Worm (Caenorhabditis elegans) whole organism, L4 larva: ENCODE data around the gene mask-1.

Source experiments
- D1046.2 ChIP-seq: fragments of 200-800 bp; sonication (Bioruptor generic); IDR thresholded peaks from 2 replicates; pipeline ENCODE4 v1.3.6; 2022; ENCODE audit warnings: missing genetic modification characterization, missing compliant biosample characterization
- F49E8.2 ChIP-seq: sonication (generic microtip); optimal IDR thresholded peaks from 2 replicates; lab custom pipeline; 2016; ENCODE audit warnings: missing compliant biosample characterization, mild to moderate bottlenecking, missing genetic modification characterization, borderline replicate concordance
- T26A8.4 ChIP-seq: fragments of 200-800 bp; sonication (Bioruptor generic); IDR thresholded peaks from 2 replicates; pipeline ENCODE4 v1.3.6; 2022; ENCODE audit warnings: missing genetic modification characterization, missing compliant biosample characterization
- Y75B8A.6 ChIP-seq: fragments of 200-800 bp; sonication (Bioruptor generic); IDR thresholded peaks from 2 replicates; pipeline ENCODE4 v1.3.6; 2022; ENCODE audit warnings: missing genetic modification reagents, missing genetic modification characterization, missing compliant biosample characterization
- aha-1 ChIP-seq: fragments of 150-350 bp; peaks from one replicate; lab custom pipeline; 2014; ENCODE audit warnings: missing biosample characterization, missing genetic modification characterization
- aly-2 ChIP-seq: sonication (generic microtip); optimal IDR thresholded peaks from 2 replicates; lab custom pipeline; 2018; ENCODE audit warnings: missing biosample characterization, missing genetic modification characterization
- ama-1 ChIP-seq: fragments of 150-350 bp; optimal IDR thresholded peaks from 2 replicates; lab custom pipeline; 2014; ENCODE audit warnings: inconsistent platforms, mixed read lengths
- ceh-28 ChIP-seq: fragments of 150-350 bp; optimal IDR thresholded peaks from 2 replicates; lab custom pipeline; 2014; ENCODE audit warnings: missing biosample characterization, missing genetic modification reagents, missing genetic modification characterization
- ceh-44 ChIP-seq: fragments of 200-800 bp; sonication (Bioruptor generic); IDR thresholded peaks from 2 replicates; pipeline ENCODE4 v1.3.6; 2022; ENCODE audit warnings: missing genetic modification reagents, missing genetic modification characterization, missing compliant biosample characterization
- cey-2 ChIP-seq: sonication (generic microtip); optimal IDR thresholded peaks from 3 replicates; lab custom pipeline; 2017; ENCODE audit warnings: missing genetic modification characterization, mild to moderate bottlenecking, missing compliant biosample characterization, antibody characterized with exemption, borderline replicate concordance; ENCODE audit not compliant: insufficient read depth
- ctbp-1 ChIP-seq: fragments of 200-800 bp; sonication (Bioruptor generic); IDR thresholded peaks from 2 replicates; pipeline ENCODE4 v1.3.6; 2022; ENCODE audit warnings: missing genetic modification reagents, missing genetic modification characterization, missing compliant biosample characterization
- daf-12 ChIP-seq: fragments of 150-350 bp; optimal IDR thresholded peaks from 2 replicates; lab custom pipeline; 2014; ENCODE audit warnings: missing biosample characterization, missing genetic modification reagents, missing genetic modification characterization
- daf-16 ChIP-seq, 3 experiments: sonication (generic microtip); optimal IDR thresholded peaks; 2 replicates each; lab custom pipeline; 2016 to 2017; ENCODE audit warnings: missing genetic modification characterization in 3 of 3, missing genetic modification reagents in 3 of 3, mild to moderate bottlenecking in 2 of 3, missing compliant biosample characterization in 2 of 3, missing biosample characterization in 1 of 3, moderate library complexity in 1 of 3
- daf-19 ChIP-seq: fragments of 200-800 bp; sonication (Bioruptor generic); conservative IDR thresholded peaks from 2 replicates; pipeline ENCODE4 v1.3.6; 2022; ENCODE audit warnings: missing genetic modification characterization, missing compliant biosample characterization
- dmd-6 ChIP-seq: fragments of 200-800 bp; sonication (Bioruptor generic); IDR thresholded peaks from 2 replicates; pipeline ENCODE4 v1.3.6; 2022; ENCODE audit warnings: missing genetic modification reagents, missing genetic modification characterization, missing compliant biosample characterization
- dmd-9 ChIP-seq: fragments of 200-800 bp; sonication (Bioruptor generic); IDR thresholded peaks from 2 replicates; pipeline ENCODE4 v1.3.6; 2022; ENCODE audit warnings: missing genetic modification reagents, missing genetic modification characterization, missing compliant biosample characterization
- fkh-10 ChIP-seq: fragments of 150-350 bp; optimal IDR thresholded peaks from 2 replicates; lab custom pipeline; 2014; ENCODE audit warnings: missing biosample characterization, missing genetic modification reagents, missing genetic modification characterization
- gei-8 ChIP-seq: fragments of 200-800 bp; sonication (Bioruptor generic); optimal IDR thresholded peaks from 2 replicates; lab custom pipeline; 2018; ENCODE audit warnings: mild to moderate bottlenecking, missing genetic modification characterization, missing compliant biosample characterization
- hif-1 ChIP-seq, 2 experiments: sonication (generic microtip); optimal IDR thresholded peaks; 2 replicates each; lab custom pipeline; 2016 to 2017; ENCODE audit warnings: missing compliant biosample characterization in 2 of 2, missing genetic modification characterization in 2 of 2, missing genetic modification reagents in 2 of 2, missing genotype in 2 of 2, mild to moderate bottlenecking in 1 of 2
- hlh-11 ChIP-seq: fragments of 200-800 bp; sonication (Bioruptor generic); optimal IDR thresholded peaks from 2 replicates; lab custom pipeline; 2018; ENCODE audit warnings: mild to moderate bottlenecking, missing genetic modification characterization, missing compliant biosample characterization
- hlh-30 ChIP-seq: sonication (generic microtip); optimal IDR thresholded peaks from 2 replicates; lab custom pipeline; 2017; ENCODE audit warnings: antibody characterized with exemption, mild to moderate bottlenecking, missing genetic modification characterization, missing compliant biosample characterization; ENCODE audit not compliant: insufficient read depth
- hmg-1.1 ChIP-seq: fragments of 200-800 bp; sonication (Bioruptor generic); IDR thresholded peaks from 2 replicates; pipeline ENCODE4 v1.3.6; 2022; ENCODE audit warnings: missing genetic modification reagents, missing genetic modification characterization, missing compliant biosample characterization
- jun-1 ChIP-seq: fragments of 150-350 bp; optimal IDR thresholded peaks from 2 replicates; lab custom pipeline; 2014; ENCODE audit warnings: missing biosample characterization, missing genetic modification reagents, missing genetic modification characterization
- lin-1 ChIP-seq: fragments of 200-800 bp; sonication (Bioruptor generic); IDR thresholded peaks from 2 replicates; pipeline ENCODE4 v1.3.6; 2022; ENCODE audit warnings: missing genetic modification reagents, missing genetic modification characterization, missing compliant biosample characterization
- lin-13 ChIP-seq: fragments of 150-350 bp; optimal IDR thresholded peaks from 2 replicates; lab custom pipeline; 2014; ENCODE audit warnings: missing biosample characterization, missing genetic modification reagents, missing genetic modification characterization
- lin-15B ChIP-seq: fragments of 150-350 bp; sonication (generic microtip); optimal IDR thresholded peaks from 3 replicates; lab custom pipeline; 2014; ENCODE audit warnings: missing biosample characterization, missing genetic modification characterization
- lsy-2 ChIP-seq, 2 experiments: fragments of 150-350 bp in 1 of 2; sonication (generic microtip) in 1 of 2; optimal IDR thresholded peaks; 2 replicates each; lab custom pipeline; 2014 to 2017; ENCODE audit warnings: missing biosample characterization in 2 of 2, missing genetic modification characterization in 2 of 2
- madf-5 ChIP-seq, 2 experiments: fragments of 200-800 bp; sonication (Bioruptor generic); IDR thresholded peaks; 2 replicates each; pipeline ENCODE4 v1.3.6; 2022; ENCODE audit warnings: missing compliant biosample characterization in 2 of 2, missing genetic modification characterization in 2 of 2
- madf-9 ChIP-seq: fragments of 200-800 bp; sonication (Bioruptor generic); conservative IDR thresholded peaks from 2 replicates; pipeline ENCODE4 v1.3.6; 2022; ENCODE audit warnings: missing genetic modification reagents, missing genetic modification characterization, missing compliant biosample characterization
- mep-1 ChIP-seq: fragments of 150-350 bp; sonication (generic microtip); optimal IDR thresholded peaks from 3 replicates; lab custom pipeline; 2014; ENCODE audit warnings: missing biosample characterization, missing genetic modification characterization
- pha-4 ChIP-seq, 2 experiments: fragments of 150-350 bp in 1 of 2; fragments of 200-800 bp in 1 of 2; sonication (Bioruptor generic) in 1 of 2; IDR thresholded peaks in 1 of 2; optimal IDR thresholded peaks in 1 of 2; 2 replicates each; pipeline versions ENCODE4 v1.3.6 to Lab custom; 2014 to 2022; ENCODE audit warnings: missing genetic modification characterization in 2 of 2, missing genetic modification reagents in 2 of 2, missing biosample characterization in 1 of 2, missing compliant biosample characterization in 1 of 2
- pqm-1 ChIP-seq: sonication (generic microtip); optimal IDR thresholded peaks from 2 replicates; lab custom pipeline; 2017; ENCODE audit warnings: missing biosample characterization, missing genetic modification characterization
- rbr-2 ChIP-seq: sonication (generic microtip); optimal IDR thresholded peaks from 2 replicates; lab custom pipeline; 2016; ENCODE audit warnings: missing genotype, missing genetic modification characterization, missing compliant biosample characterization
- saeg-2 ChIP-seq: fragments of 200-800 bp; sonication (Bioruptor generic); IDR thresholded peaks from 2 replicates; pipeline ENCODE4 v1.3.6; 2022; ENCODE audit warnings: missing genetic modification reagents, missing genetic modification characterization, missing compliant biosample characterization
- sdz-12 ChIP-seq: fragments of 200-800 bp; sonication (Bioruptor generic); optimal IDR thresholded peaks from 2 replicates; lab custom pipeline; 2018; ENCODE audit warnings: mild to moderate bottlenecking, missing genetic modification characterization, missing compliant biosample characterization
- set-16 ChIP-seq: fragments of 200-800 bp; sonication (Bioruptor generic); IDR thresholded peaks from 2 replicates; pipeline ENCODE4 v1.3.6; 2022; ENCODE audit warnings: missing genetic modification reagents, missing genetic modification characterization, missing compliant biosample characterization
- spr-1 ChIP-seq: sonication (generic microtip); optimal IDR thresholded peaks from 2 replicates; lab custom pipeline; 2016; ENCODE audit warnings: mild to moderate bottlenecking, missing genetic modification characterization, missing compliant biosample characterization
- spr-3 ChIP-seq: fragments of 200-800 bp; sonication (Bioruptor generic); optimal IDR thresholded peaks from 2 replicates; lab custom pipeline; 2018; ENCODE audit warnings: mild to moderate bottlenecking, missing genetic modification characterization, missing compliant biosample characterization
- tra-1 ChIP-seq: fragments of 200-800 bp; sonication (Bioruptor generic); IDR thresholded peaks from 2 replicates; pipeline ENCODE4 v1.3.6; 2022; ENCODE audit warnings: missing genetic modification reagents, missing genetic modification characterization, missing compliant biosample characterization
- zip-11 ChIP-seq: fragments of 200-800 bp; sonication (Bioruptor generic); IDR thresholded peaks from 2 replicates; pipeline ENCODE4 v1.3.6; 2022; ENCODE audit warnings: missing genetic modification characterization, missing compliant biosample characterization
- ztf-7 ChIP-seq: fragments of 150-350 bp; optimal IDR thresholded peaks from 2 replicates; lab custom pipeline; 2014; ENCODE audit warnings: missing biosample characterization, missing genetic modification characterization

Gene mask-1

DNA sequence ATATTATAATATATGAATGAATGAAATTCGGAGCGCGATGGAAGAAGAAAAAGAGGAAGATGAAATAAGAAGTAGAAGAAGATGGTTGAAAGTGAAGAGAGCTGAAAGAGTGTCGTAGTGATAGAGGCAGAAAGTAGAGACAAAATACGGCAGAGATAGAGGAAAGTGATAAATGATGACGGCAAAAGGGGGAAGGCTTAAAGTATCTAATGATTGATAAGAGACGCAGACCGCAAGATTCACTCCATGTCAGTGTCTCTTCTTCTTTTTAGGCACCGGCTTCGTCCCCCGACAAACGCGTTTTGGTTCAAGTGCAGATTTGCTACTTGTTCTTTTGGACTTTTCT is 32.4 kb upstream of the mask-1 start (continued):
- TF ChIP-seq ceh-44 (GFP tag; lab: Robert Waterston, UW) (no peak), saeg-2 (0 out of 2 replicates have a peak, but pooled peaks have one; percentile 28), tra-1 (GFP tag; lab: Robert Waterston, UW) (peak; percentile 47; the same call in 1 of the 2 replicates), spr-1 (tag; lab: Kevin White, UChicago) (no peak), pqm-1 (tag; lab: Kevin White, UChicago) (peak; percentile 90), aly-2 (no peak), zip-11 (GFP tag; lab: Robert Waterston, UW) (no peak), dmd-6 (peak; percentile 79), hlh-30 (tag; lab: Kevin White, UChicago) (peak; percentile 60), lin-1 (GFP tag; lab: Robert Waterston, UW) (0 out of 2 replicates have a peak, but pooled peaks have one; percentile 46), ztf-7 (tag; lab: Kevin White, UChicago) (no peak), lsy-2 (tag; optimal IDR thresholded peaks at IDR 0.05; lab: Kevin White, UChicago) (peak; percentile 18 to 51), lin-15B (tag; lab: Kevin White, UChicago) (no peak), daf-16 (GFP tag; optimal IDR thresholded peaks at IDR 0.05; lab: Kevin White, UChicago) (no peak), daf-16 (tag; optimal IDR thresholded peaks at IDR 0.05; lab: Kevin White, UChicago) (peak; percentile 52)

DNA sequence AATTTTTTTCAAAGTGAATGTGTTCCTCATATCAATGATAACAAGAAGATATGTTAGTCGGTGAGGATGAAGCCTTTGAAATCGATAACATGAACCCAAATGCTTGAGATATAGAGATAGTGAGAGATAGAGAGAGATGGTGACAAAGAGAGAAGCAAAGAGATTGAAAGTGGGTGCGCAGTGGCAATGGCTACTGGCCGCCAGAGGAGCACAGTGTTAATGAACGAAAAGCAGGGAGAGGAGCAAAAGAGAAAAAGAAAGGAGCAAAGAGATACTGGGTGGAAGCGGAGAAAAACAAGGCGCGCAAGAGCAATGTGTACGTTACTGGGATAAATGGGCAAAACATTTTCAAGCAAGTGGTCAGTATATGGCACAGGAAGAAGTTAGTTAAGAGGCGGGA is 30.1 kb upstream of the mask-1 start:
- TF ChIP-seq lsy-2 (tag; optimal IDR thresholded peaks at IDR 0.05; lab: Kevin White, UChicago): peak in 1 of 2 experiments; percentile 24
- TF ChIP-seq madf-9 (GFP tag; lab: Robert Waterston, UW): no peak
- peak; percentile 55 for TF ChIP-seq hmg-1.1 (GFP tag; lab: Robert Waterston, UW)
- 0 out of 2 replicates have a peak, but pooled peaks have one; percentile 61 for TF ChIP-seq ctbp-1 (GFP tag; lab: Robert Waterston, UW)
- TF ChIP-seq ceh-28 (tag; lab: Kevin White, UChicago): peak; percentile 15
- TF ChIP-seq rbr-2 (tag; lab: Kevin White, UChicago): peak; percentile 55
- TF ChIP-seq lin-15B (tag; lab: Kevin White, UChicago): no peak
- TF ChIP-seq hlh-11: peak; percentile 15
- TF ChIP-seq Y75B8A.6: no peak
- peak; percentile 13; the same call in 1 of the 2 replicates for TF ChIP-seq set-16 (GFP tag; lab: Robert Waterston, UW)
- TF ChIP-seq spr-1 (tag; lab: Kevin White, UChicago): no peak
- no peak for TF ChIP-seq aly-2
- no peak for TF ChIP-seq zip-11 (GFP tag; lab: Robert Waterston, UW)
- peak; percentile 29 for TF ChIP-seq aha-1
- no peak for TF ChIP-seq jun-1 (tag; lab: Kevin White, UChicago)
- TF ChIP-seq fkh-10 (GFP tag; lab: Kevin White, UChicago): peak; percentile 39
- peak in 1 of 2 experiments; percentile 24 for TF ChIP-seq daf-16 (GFP tag; optimal IDR thresholded peaks at IDR 0.05; lab: Kevin White, UChicago)
- TF ChIP-seq daf-16 (tag; optimal IDR thresholded peaks at IDR 0.05; lab: Kevin White, UChicago): no peak
- TF ChIP-seq spr-3 (GFP tag; lab: Kevin White, UChicago): no peak
- TF ChIP-seq mep-1 (tag; lab: Kevin White, UChicago): peak; percentile 47

DNA sequence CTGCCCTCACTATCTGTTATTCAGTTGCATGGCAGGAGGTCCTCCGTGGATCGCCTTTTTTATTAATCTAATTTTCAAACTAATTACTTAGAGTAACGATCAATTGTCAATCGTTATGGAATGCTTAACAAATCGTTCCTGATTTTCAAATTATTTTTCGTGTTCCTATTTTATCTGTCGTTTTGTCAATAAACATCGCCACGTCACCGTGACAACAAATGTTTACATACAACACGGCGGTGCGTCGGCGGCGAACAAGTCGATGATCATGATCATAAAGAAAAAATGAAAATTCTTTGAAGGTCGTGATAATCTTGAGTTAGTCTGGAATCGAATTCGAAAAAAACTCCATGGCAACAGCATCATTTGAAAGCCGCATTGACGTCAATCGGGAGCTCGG is 29.2 kb upstream of the mask-1 start:
- TF ChIP-seq cey-2 (tag; lab: Kevin White, UChicago) (no peak), aha-1 (peak; percentile 25), lin-13 (GFP tag; lab: Kevin White, UChicago) (no peak), saeg-2 (no peak), gei-8 (GFP tag; lab: Kevin White, UChicago) (no peak), pha-4 (GFP tag; IDR thresholded peaks at IDR 0.05; lab: Robert Waterston, UW) (no peak), pha-4 (tag; optimal IDR thresholded peaks at IDR 0.05; lab: Kevin White, UChicago) (peak; percentile 56), dmd-9 (GFP tag; lab: Robert Waterston, UW) (no peak), madf-5 (GFP tag; IDR thresholded peaks at IDR 0.05; lab: Robert Waterston, UW) (no peak)

DNA sequence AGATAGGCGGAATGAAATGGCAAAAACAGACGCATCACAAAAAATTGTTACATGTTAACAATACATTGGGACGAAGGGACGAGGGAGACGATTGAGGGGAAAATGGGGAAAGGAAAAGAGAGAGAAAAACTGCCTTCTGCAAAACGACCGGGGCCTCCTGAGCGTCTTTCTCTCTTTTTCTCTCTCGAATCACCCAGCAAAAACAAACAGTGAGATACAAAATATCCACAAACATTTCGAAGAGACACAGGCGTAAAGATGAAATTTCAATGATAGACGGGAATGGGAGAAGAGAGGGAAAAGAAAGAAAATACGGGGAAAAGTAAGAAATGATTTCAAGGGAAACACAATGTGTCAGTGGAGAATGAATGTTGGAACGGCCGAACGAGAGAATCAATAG is 28.7 kb upstream of the mask-1 start:
- TF ChIP-seq F49E8.2 (tag; lab: Kevin White, UChicago) (no peak), hmg-1.1 (GFP tag; lab: Robert Waterston, UW) (peak; percentile 38), T26A8.4 (GFP tag; lab: Robert Waterston, UW) (no peak), ceh-44 (GFP tag; lab: Robert Waterston, UW) (no peak), ama-1 (peak; percentile 34), spr-3 (GFP tag; lab: Kevin White, UChicago) (no peak), lsy-2 (tag; optimal IDR thresholded peaks at IDR 0.05; lab: Kevin White, UChicago) (peak in 1 of 2 experiments; percentile 57), daf-12 (tag; lab: Kevin White, UChicago) (no peak), lin-13 (GFP tag; lab: Kevin White, UChicago) (no peak), spr-1 (tag; lab: Kevin White, UChicago) (no peak), mep-1 (tag; lab: Kevin White, UChicago) (peak; percentile 54), hif-1 (tag; optimal IDR thresholded peaks at IDR 0.05; lab: Kevin White, UChicago) (peak in 1 of 2 experiments; percentile 19), sdz-12 (GFP tag; lab: Kevin White, UChicago) (no peak), lin-1 (GFP tag; lab: Robert Waterston, UW) (no peak), aly-2 (no peak), daf-19 (GFP tag; lab: Robert Waterston, UW) (no peak), daf-16 (GFP tag; optimal IDR thresholded peaks at IDR 0.05; lab: Kevin White, UChicago) (peak in 1 of 2 experiments; percentile 26), daf-16 (tag; optimal IDR thresholded peaks at IDR 0.05; lab: Kevin White, UChicago) (peak; percentile 11), D1046.2 (GFP tag; lab: Robert Waterston, UW) (no peak)
